Worm (Caenorhabditis elegans): ENCODE results near the gene srbc-36.

DNA sequence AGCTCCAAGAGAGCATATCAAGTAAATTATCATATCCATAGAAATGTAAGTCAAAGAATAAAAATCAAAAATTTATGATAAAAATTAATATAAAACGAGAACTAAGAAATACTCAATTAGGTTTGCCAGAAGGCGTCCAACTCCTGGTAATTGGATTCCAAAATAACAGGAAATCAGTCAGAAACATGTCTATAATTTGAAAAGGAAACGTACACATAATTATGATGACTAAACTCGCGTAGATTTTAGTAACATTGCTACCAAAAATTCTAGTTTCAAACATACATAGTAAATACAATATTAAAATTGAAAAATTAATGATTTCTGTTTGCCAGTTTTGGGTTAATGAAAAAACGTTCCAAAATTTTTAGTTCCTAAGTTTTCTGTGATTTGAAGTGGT is 5.6 kb downstream of the srbc-36 start, which contains the start of gene srbc-33:
- no peak for TF ChIP-seq dpl-1 (GFP tag; optimal IDR thresholded peaks at IDR 0.05)
- no peak for TF ChIP-seq egl-44 (GFP tag; IDR thresholded peaks at IDR 0.05)
- TF ChIP-seq efl-1 (GFP tag; optimal IDR thresholded peaks at IDR 0.05): no peak
- no peak for TF ChIP-seq let-607 (tag; optimal IDR thresholded peaks at IDR 0.05)
- TF ChIP-seq nfyb-1 (GFP tag; IDR thresholded peaks at IDR 0.05): no peak
- no peak for TF ChIP-seq Y56A3A.18 (GFP tag; IDR thresholded peaks at IDR 0.05)
- no peak for TF ChIP-seq madf-3 (GFP tag; IDR thresholded peaks at IDR 0.05)
- no peak for TF ChIP-seq unc-62 (GFP tag; optimal IDR thresholded peaks at IDR 0.05)
- no peak for TF ChIP-seq attf-5 (GFP tag; optimal IDR thresholded peaks at IDR 0.05)
- TF ChIP-seq F37B4.10 (GFP tag; IDR thresholded peaks at IDR 0.05): no peak
- TF ChIP-seq zfh-2 (GFP tag; conservative IDR thresholded peaks at IDR 0.05): no peak
- TF ChIP-seq ztf-25 (GFP tag; IDR thresholded peaks at IDR 0.05): no peak
- TF ChIP-seq F55B11.4 (tag; optimal IDR thresholded peaks at IDR 0.05; ENCODE audit: borderline replicate concordance, insufficient read depth): no peak

Data from whole organism, young adult.